Fruit fly (Drosophila melanogaster): ENCODE results near the gene Sirt6.
A peak's percentile ranks its signal among the peaks of the same experiment; 100 is the strongest.

The Sirt6 gene

DNA sequence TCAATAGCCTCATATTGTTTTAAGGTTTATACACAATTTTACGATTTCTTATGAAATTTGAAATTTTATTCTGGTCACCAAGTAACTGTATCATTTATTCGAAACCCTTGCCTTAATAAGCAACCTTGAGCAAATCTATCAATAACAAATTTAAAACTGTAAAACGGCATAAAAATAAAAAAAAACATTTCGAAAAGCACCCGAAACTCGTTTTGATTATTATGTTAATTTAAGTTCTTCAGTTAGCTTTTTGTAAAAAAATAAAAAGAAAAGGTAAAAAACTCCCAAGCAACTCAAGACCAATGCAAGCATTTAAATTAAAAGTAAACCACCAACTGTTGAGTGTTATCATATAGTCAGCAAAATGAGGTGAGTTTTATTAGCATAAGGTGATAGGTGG is 36.3 kb downstream of the Sirt6 start, which contains the start of gene CG42795:
TSS of gene CG42795 (plus strand) at position 301 of the 400 bp plus-strand sequence.
- TF ChIP-seq foxo (GFP tag; optimal IDR thresholded peaks at IDR 0.05) (no peak), pan (optimal IDR thresholded peaks at IDR 0.05) (no peak)

dm6 chr3R:10224594-10224993 is 37.1 kb downstream of the Sirt6 start, which contains the start of the genes CG12817 and CG34107:
Gene CG12817 (minus strand): TSS chr3R:10224725.
Gene CG34107 (plus strand): TSS chr3R:10224909.
- TF ChIP-seq GATAd (GFP tag; optimal IDR thresholded peaks at IDR 0.05) (no peak), Abd-B (GFP tag; optimal IDR thresholded peaks at IDR 0.05) (no peak), Hr83 (GFP tag; optimal IDR thresholded peaks at IDR 0.05; ENCODE audit: poor library complexity, severe bottlenecking) (no peak), Jra (GFP tag; optimal IDR thresholded peaks at IDR 0.05) (no peak), Sp1 (GFP tag; optimal IDR thresholded peaks at IDR 0.05) (no peak), sage (GFP tag; optimal IDR thresholded peaks at IDR 0.05) (no peak), Mio (GFP tag; optimal IDR thresholded peaks at IDR 0.05) (no peak), Dif (GFP tag; optimal IDR thresholded peaks at IDR 0.05; ENCODE audit: partially characterized antibody) (no peak), dmrt93B (GFP tag; optimal IDR thresholded peaks at IDR 0.05) (no peak), Vsx2 (GFP tag; optimal IDR thresholded peaks at IDR 0.05; ENCODE audit: partially characterized antibody) (no peak), br (GFP tag; optimal IDR thresholded peaks at IDR 0.05) (no peak), jim (GFP tag; optimal IDR thresholded peaks at IDR 0.05) (no peak), dsf (GFP tag; optimal IDR thresholded peaks at IDR 0.05; ENCODE audit: borderline replicate concordance) (no peak), Dfd (GFP tag; optimal IDR thresholded peaks at IDR 0.05) (no peak), Hr78 (GFP tag; optimal IDR thresholded peaks at IDR 0.05) (no peak), woc (GFP tag; optimal IDR thresholded peaks at IDR 0.05) (no peak), psq (GFP tag; optimal IDR thresholded peaks at IDR 0.05) (no peak), Myc (optimal IDR thresholded peaks at IDR 0.05) (no peak), brk (GFP tag; optimal IDR thresholded peaks at IDR 0.05) (no peak), Rel (GFP tag; optimal IDR thresholded peaks at IDR 0.05) (no peak), Rel (tag; optimal IDR thresholded peaks at IDR 0.05) (no peak)

DNA sequence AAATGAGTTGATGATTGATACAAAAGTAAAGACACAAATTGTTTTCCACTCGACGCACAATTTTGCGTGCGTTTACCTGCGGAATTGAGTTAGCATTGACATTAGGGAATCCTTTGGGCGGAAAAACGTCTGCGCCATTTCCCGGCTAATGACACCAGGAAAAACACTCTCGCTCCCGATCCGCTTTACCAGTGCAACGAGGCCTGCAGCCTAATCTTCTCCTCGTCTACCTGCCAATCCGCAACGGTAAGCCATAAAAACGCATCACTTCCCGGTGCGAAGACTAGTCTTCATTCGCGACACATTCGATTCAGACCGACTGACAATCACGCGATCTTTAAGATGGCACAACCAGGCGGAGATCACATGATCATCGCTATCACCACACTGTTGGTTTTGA is 39.2 kb downstream of the Sirt6 start, which contains the start of gene CG12420:
TSS of gene CG12420 (plus strand) at position 283 of the 400 bp plus-strand sequence.
- TF ChIP-seq Hr78 (GFP tag; optimal IDR thresholded peaks at IDR 0.05) (no peak), Myc (optimal IDR thresholded peaks at IDR 0.05) (no peak), Vsx2 (GFP tag; optimal IDR thresholded peaks at IDR 0.05; ENCODE audit: partially characterized antibody) (no peak), ey (GFP tag; optimal IDR thresholded peaks at IDR 0.05) (no peak), Hr83 (GFP tag; optimal IDR thresholded peaks at IDR 0.05; ENCODE audit: poor library complexity, severe bottlenecking) (no peak), usp (GFP tag; optimal IDR thresholded peaks at IDR 0.05) (no peak), Sp1 (GFP tag; optimal IDR thresholded peaks at IDR 0.05) (no peak), brk (GFP tag; optimal IDR thresholded peaks at IDR 0.05) (no peak), tai (GFP tag; optimal IDR thresholded peaks at IDR 0.05) (no peak), lola (GFP tag; optimal IDR thresholded peaks at IDR 0.05) (no peak), Dfd (GFP tag; optimal IDR thresholded peaks at IDR 0.05) (no peak), fru (GFP tag; optimal IDR thresholded peaks at IDR 0.05) (no peak), rgr (GFP tag; optimal IDR thresholded peaks at IDR 0.05) (no peak), h (GFP tag; optimal IDR thresholded peaks at IDR 0.05) (no peak), jim (GFP tag; optimal IDR thresholded peaks at IDR 0.05) (no peak)

DNA sequence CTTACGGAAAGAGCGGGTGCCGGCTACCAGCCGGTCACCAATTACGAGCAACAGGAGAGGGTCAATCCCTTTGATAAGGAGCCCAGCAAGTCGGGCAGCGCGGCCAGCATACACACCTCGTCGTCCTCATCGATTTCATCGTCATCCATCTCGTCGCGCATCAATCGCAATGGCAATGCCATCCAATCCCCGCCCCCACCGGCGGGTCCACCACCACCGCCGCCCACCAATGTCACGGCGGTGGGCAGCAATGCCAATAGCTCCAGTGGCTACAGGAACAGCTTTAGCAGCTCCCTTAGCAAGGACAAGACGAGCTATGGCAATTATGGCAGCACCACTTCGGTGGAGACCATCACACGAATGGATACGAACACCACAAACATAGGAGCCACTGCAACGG is 43.7 kb downstream of the Sirt6 start:
- no peak for TF ChIP-seq foxo (GFP tag; optimal IDR thresholded peaks at IDR 0.05)
- no peak for TF ChIP-seq OdsH (GFP tag; optimal IDR thresholded peaks at IDR 0.05)
- no peak for TF ChIP-seq Rel (GFP tag; optimal IDR thresholded peaks at IDR 0.05)
- TF ChIP-seq Rel (tag; optimal IDR thresholded peaks at IDR 0.05), result no peak
- no peak for TF ChIP-seq tai (GFP tag; optimal IDR thresholded peaks at IDR 0.05)
- TF ChIP-seq Sp1 (GFP tag; optimal IDR thresholded peaks at IDR 0.05), result no peak
- no peak for TF ChIP-seq CG9705 (GFP tag; optimal IDR thresholded peaks at IDR 0.05)
- TF ChIP-seq Dfd (GFP tag; optimal IDR thresholded peaks at IDR 0.05), result peak; percentile 96
- TF ChIP-seq N (GFP tag; optimal IDR thresholded peaks at IDR 0.05), result no peak

- TF ChIP-seq foxo (GFP tag; optimal IDR thresholded peaks at IDR 0.05) (peak in 1 of 2 experiments; percentile 62), Hr78 (GFP tag; optimal IDR thresholded peaks at IDR 0.05) (no peak), dmrt93B (GFP tag; optimal IDR thresholded peaks at IDR 0.05) (peak; percentile 29), sv (GFP tag; optimal IDR thresholded peaks at IDR 0.05) (peak; percentile 51), usp (GFP tag; optimal IDR thresholded peaks at IDR 0.05) (no peak), Dif (GFP tag; optimal IDR thresholded peaks at IDR 0.05; ENCODE audit: partially characterized antibody) (no peak), brk (GFP tag; optimal IDR thresholded peaks at IDR 0.05) (no peak), CG9705 (GFP tag; optimal IDR thresholded peaks at IDR 0.05) (no peak), rgr (GFP tag; optimal IDR thresholded peaks at IDR 0.05) (peak; percentile 50), Sp1 (GFP tag; optimal IDR thresholded peaks at IDR 0.05) (peak; percentile 51), h (GFP tag; optimal IDR thresholded peaks at IDR 0.05) (peak; percentile 41), tai (GFP tag; optimal IDR thresholded peaks at IDR 0.05) (no peak), pan (optimal IDR thresholded peaks at IDR 0.05) (no peak), Hr83 (GFP tag; optimal IDR thresholded peaks at IDR 0.05; ENCODE audit: poor library complexity, severe bottlenecking) (no peak), psq (GFP tag; optimal IDR thresholded peaks at IDR 0.05) (peak; percentile 48), OdsH (GFP tag; optimal IDR thresholded peaks at IDR 0.05) (peak; percentile 12), HLH106 (tag; optimal IDR thresholded peaks at IDR 0.05) (peak; percentile 66), GATAd (GFP tag; optimal IDR thresholded peaks at IDR 0.05) (no peak), fru (GFP tag; optimal IDR thresholded peaks at IDR 0.05) (peak; percentile 46)
These were observed 48.2 kb downstream of the Sirt6 start for dm6 chr3R:10213430-10213829.
